Worm (Caenorhabditis elegans): ENCODE results near the gene C56E6.7.
A peak's percentile ranks its signal among the peaks of the same experiment; 100 is the strongest.

DNA sequence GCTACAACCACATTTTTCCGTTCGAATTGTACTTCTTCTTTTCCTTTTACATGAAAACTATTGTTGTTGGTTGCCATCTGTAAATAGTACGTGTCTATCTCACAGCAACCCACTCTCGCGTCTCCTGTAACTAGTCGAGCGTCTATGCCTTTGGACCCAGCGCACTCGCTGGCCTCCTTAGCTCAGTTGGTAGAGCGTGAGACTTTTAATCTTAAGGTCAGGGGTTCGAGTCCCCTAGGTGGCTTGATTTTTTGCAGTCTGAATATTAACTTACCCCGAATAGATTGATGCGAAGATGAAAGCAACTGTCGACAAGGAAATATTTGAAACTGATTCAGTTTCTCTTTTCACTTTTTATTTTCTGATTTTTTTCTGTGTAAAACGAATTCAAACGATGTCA lies 48.7 kb downstream of the C56E6.7 start, which contains the start of gene mpz-3:
- TF ChIP-seq elt-3 (tag; optimal IDR thresholded peaks at IDR 0.05) (no peak), aly-2 (tag; optimal IDR thresholded peaks at IDR 0.05) (no peak), skn-1 (tag; optimal IDR thresholded peaks at IDR 0.05) (no peak), nhr-28 (tag; optimal IDR thresholded peaks at IDR 0.05) (no peak), nhr-43 (tag; optimal IDR thresholded peaks at IDR 0.05; ENCODE audit: poor library complexity, severe bottlenecking) (peak; percentile 56), pha-4 (tag; optimal IDR thresholded peaks at IDR 0.05) (peak; percentile 56), unc-39 (tag; optimal IDR thresholded peaks at IDR 0.05) (no peak), ZK546.5 (tag; optimal IDR thresholded peaks at IDR 0.05) (no peak), ztf-11 (tag; optimal IDR thresholded peaks at IDR 0.05) (no peak), zag-1 (tag; optimal IDR thresholded peaks at IDR 0.05) (no peak)

Measured in whole organism, L3 larva.